Fruit fly (Drosophila melanogaster) whole organism, pupa: ENCODE results near the gene dunk.

ENCODE experiments used
- CG10348 ChIP-seq: fragments of 200-800 bp; sonication (Bioruptor generic); IDR thresholded peaks from 2 replicates; pipeline ENCODE4 v1.3.6; 2022; ENCODE audit warnings: missing biosample characterization, missing genetic modification characterization
- CG12605 ChIP-seq: fragments of 200-800 bp; sonication (Bioruptor generic); IDR thresholded peaks from 2 replicates; pipeline ENCODE4 v1.3.6; 2022; ENCODE audit warnings: missing biosample characterization, missing genetic modification characterization
- CG13204 ChIP-seq: fragments of 200-800 bp; sonication (Bioruptor generic); optimal IDR thresholded peaks from 2 replicates; lab custom pipeline; 2018; ENCODE audit warnings: missing biosample characterization, mild to moderate bottlenecking, missing genetic modification characterization, moderate library complexity
- CG14655 ChIP-seq: fragments of 200-800 bp; sonication (Bioruptor generic); optimal IDR thresholded peaks from 3 replicates; lab custom pipeline; 2017; ENCODE audit warnings: mild to moderate bottlenecking, missing biosample characterization, missing genetic modification reagents, missing genetic modification characterization
- CG15710 ChIP-seq: fragments of 200-800 bp; sonication (Bioruptor generic); optimal IDR thresholded peaks from 2 replicates; lab custom pipeline; 2018; ENCODE audit warnings: missing biosample characterization, mild to moderate bottlenecking, missing genetic modification characterization, moderate library complexity
- CG17806 ChIP-seq: fragments of 200-800 bp; sonication (Bioruptor generic); optimal IDR thresholded peaks from 2 replicates; lab custom pipeline; 2018; ENCODE audit warnings: missing biosample characterization, mild to moderate bottlenecking, missing genetic modification characterization, moderate library complexity
- CG32121 ChIP-seq: fragments of 200-800 bp; sonication (Bioruptor generic); IDR thresholded peaks from 2 replicates; pipeline ENCODE4 v1.3.6; 2022; ENCODE audit warnings: missing biosample characterization, missing genetic modification characterization
- CG34367 ChIP-seq: fragments of 200-800 bp; sonication (Bioruptor generic); optimal IDR thresholded peaks from 2 replicates; lab custom pipeline; 2018; ENCODE audit warnings: missing biosample characterization, mild to moderate bottlenecking, missing genetic modification characterization
- CG4496 ChIP-seq: fragments of 200-800 bp; sonication (Bioruptor generic); IDR thresholded peaks from 3 replicates; pipeline ENCODE4 v1.3.6; 2022; ENCODE audit warnings: missing biosample characterization, missing genetic modification characterization
- CG8159 ChIP-seq: fragments of 200-800 bp; sonication (Bioruptor generic); optimal IDR thresholded peaks from 3 replicates; lab custom pipeline; 2018; ENCODE audit warnings: missing biosample characterization, mild to moderate bottlenecking, missing genetic modification characterization, moderate library complexity
- CG8301 ChIP-seq: fragments of 200-800 bp; sonication (Bioruptor generic); optimal IDR thresholded peaks from 2 replicates; lab custom pipeline; 2018; ENCODE audit warnings: missing biosample characterization, mild to moderate bottlenecking, missing genetic modification characterization
- CG9948 ChIP-seq: fragments of 200-800 bp; sonication (Bioruptor generic); optimal IDR thresholded peaks from 2 replicates; lab custom pipeline; 2018; ENCODE audit warnings: missing biosample characterization, mild to moderate bottlenecking, missing genetic modification characterization, moderate library complexity
- D1 ChIP-seq: fragments of 200-800 bp; sonication (Bioruptor generic); optimal IDR thresholded peaks from 2 replicates; lab custom pipeline; 2018; ENCODE audit warnings: missing biosample characterization, mild to moderate bottlenecking, missing genetic modification characterization, moderate library complexity
- EcR ChIP-seq: fragments of 200-800 bp; sonication (Bioruptor generic); optimal IDR thresholded peaks from 3 replicates; lab custom pipeline; 2019; ENCODE audit warnings: missing biosample characterization, missing genetic modification characterization, mild to moderate bottlenecking, moderate library complexity, missing genetic modification reagents
- Ets98B ChIP-seq: fragments of 200-800 bp; sonication (Bioruptor generic); IDR thresholded peaks from 2 replicates; pipeline ENCODE4 v1.3.6; 2022; ENCODE audit warnings: missing biosample characterization, missing genetic modification characterization
- Pif1A ChIP-seq: fragments of 200-800 bp; sonication (Bioruptor generic); optimal IDR thresholded peaks from 3 replicates; lab custom pipeline; 2016; ENCODE audit warnings: missing biosample characterization, missing genetic modification characterization
- Pif1B ChIP-seq: fragments of 200-800 bp; sonication (Bioruptor generic); optimal IDR thresholded peaks from 3 replicates; lab custom pipeline; 2016; ENCODE audit warnings: missing biosample characterization, missing genetic modification characterization
- Snoo ChIP-seq: fragments of 200-800 bp; sonication (Bioruptor generic); optimal IDR thresholded peaks from 3 replicates; lab custom pipeline; 2017; ENCODE audit warnings: missing biosample characterization, mild to moderate bottlenecking, missing genetic modification characterization, inconsistent platforms
- fd96Ca ChIP-seq: fragments of 200-800 bp; sonication (Bioruptor generic); IDR thresholded peaks from 3 replicates; pipeline ENCODE4 v1.3.6; 2022; ENCODE audit warnings: missing biosample characterization, missing genetic modification characterization
- gl ChIP-seq: fragments of 200-800 bp; sonication (Bioruptor generic); optimal IDR thresholded peaks from 2 replicates; lab custom pipeline; 2018; ENCODE audit warnings: missing biosample characterization, mild to moderate bottlenecking, missing genetic modification characterization
- rn ChIP-seq: fragments of 200-800 bp; sonication (Bioruptor generic); IDR thresholded peaks from 2 replicates; pipeline ENCODE4 v1.3.6; 2022; ENCODE audit warnings: missing biosample characterization, missing genetic modification characterization

Gene dunk

DNA sequence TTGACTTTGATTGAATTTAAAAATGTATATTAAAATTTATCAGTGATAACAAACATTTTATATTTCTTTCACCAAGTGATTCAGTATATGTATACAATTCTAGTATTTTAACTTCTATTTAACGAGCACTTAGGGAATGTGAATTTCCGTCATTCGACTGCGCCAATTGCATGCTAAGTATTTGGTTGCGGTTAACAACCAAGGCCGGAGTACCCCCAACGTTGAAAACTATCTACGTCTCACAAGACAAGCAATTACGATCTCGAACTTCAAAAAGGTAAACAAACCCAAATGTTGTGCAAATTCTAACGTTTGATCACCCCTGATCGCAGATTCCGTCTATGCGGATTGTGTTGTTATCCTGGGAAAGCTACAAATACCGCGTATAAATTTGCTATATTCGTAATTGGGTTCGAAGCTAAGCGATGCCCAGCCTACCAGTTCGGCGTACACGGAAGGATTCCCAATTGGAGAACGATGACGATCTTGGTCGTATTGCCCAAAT lies 20.2 kb upstream of the dunk start, which contains the start of gene CG42748:
Gene CG42748, plus strand, starts transcription at position 51 of the 505 bp plus-strand sequence.
- no peak for TF ChIP-seq fd96Ca
- no peak for TF ChIP-seq Pif1B (GFP tag; lab: Kevin White, UChicago)
- TF ChIP-seq CG34367 (tag; lab: Kevin White, UChicago): no peak
- no peak; the same call in 1 of the 2 replicates for TF ChIP-seq CG32121 (GFP tag; lab: Robert Waterston, UW)
- TF ChIP-seq CG12605 (GFP tag; lab: Robert Waterston, UW): no peak
- TF ChIP-seq Pif1A (GFP tag; lab: Kevin White, UChicago): no peak
- TF ChIP-seq CG15710 (tag; lab: Kevin White, UChicago): no peak
- no peak for TF ChIP-seq rn (GFP tag; lab: Robert Waterston, UW)
- TF ChIP-seq CG4496 (GFP tag; lab: Robert Waterston, UW): no peak
- TF ChIP-seq CG10348 (GFP tag; lab: Robert Waterston, UW): no peak

DNA sequence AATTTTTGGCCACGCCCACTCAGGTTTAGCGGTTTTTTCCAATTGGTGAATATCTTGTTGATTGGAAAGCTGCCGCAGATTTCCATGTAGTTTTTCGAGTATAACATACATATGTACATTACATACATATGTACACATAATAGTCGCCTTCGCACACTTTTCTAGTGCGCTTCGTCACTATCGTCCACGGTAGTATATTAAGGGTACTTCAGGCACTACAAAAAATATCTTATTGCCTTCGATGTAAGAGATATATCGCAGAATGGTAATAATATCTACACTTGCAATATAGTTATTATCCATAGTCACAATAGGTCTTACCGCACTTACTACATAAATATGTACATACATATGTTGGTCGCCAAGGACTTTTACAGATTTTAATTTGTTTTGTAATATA lies 18.4 kb upstream of the dunk start:
- TF ChIP-seq CG15710 (tag; lab: Kevin White, UChicago): no peak
- TF ChIP-seq Pif1B (GFP tag; lab: Kevin White, UChicago): no peak
- TF ChIP-seq CG4496 (GFP tag; lab: Robert Waterston, UW): no peak
- TF ChIP-seq EcR (GFP tag; lab: Kevin White, UChicago): no peak
- no peak for TF ChIP-seq CG8301 (tag; lab: Kevin White, UChicago)
- no peak for TF ChIP-seq D1 (tag; lab: Kevin White, UChicago)
- TF ChIP-seq CG17806 (tag; lab: Kevin White, UChicago): no peak
- no peak for TF ChIP-seq Ets98B
- no peak for TF ChIP-seq CG14655 (GFP tag; lab: Kevin White, UChicago)
- no peak for TF ChIP-seq CG8159 (tag; lab: Kevin White, UChicago)
- TF ChIP-seq CG12605 (GFP tag; lab: Robert Waterston, UW): no peak
- TF ChIP-seq CG32121 (GFP tag; lab: Robert Waterston, UW): no peak
- TF ChIP-seq Pif1A (GFP tag; lab: Kevin White, UChicago): no peak
- TF ChIP-seq rn (GFP tag; lab: Robert Waterston, UW): no peak
- no peak for TF ChIP-seq Snoo (tag; lab: Kevin White, UChicago)
- no peak for TF ChIP-seq gl (tag; lab: Kevin White, UChicago)
- no peak for TF ChIP-seq CG13204
- TF ChIP-seq CG34367 (tag; lab: Kevin White, UChicago): no peak

- TF ChIP-seq CG17806 (tag; lab: Kevin White, UChicago) (no peak), Pif1B (GFP tag; lab: Kevin White, UChicago) (peak; percentile 12), EcR (GFP tag; lab: Kevin White, UChicago) (peak; percentile 57)
- TF ChIP-seq, all 21 proteins: peak for 2
These were observed 17.2 kb upstream of the dunk start for dm6 chr2L:22134091-22134730.

DNA sequence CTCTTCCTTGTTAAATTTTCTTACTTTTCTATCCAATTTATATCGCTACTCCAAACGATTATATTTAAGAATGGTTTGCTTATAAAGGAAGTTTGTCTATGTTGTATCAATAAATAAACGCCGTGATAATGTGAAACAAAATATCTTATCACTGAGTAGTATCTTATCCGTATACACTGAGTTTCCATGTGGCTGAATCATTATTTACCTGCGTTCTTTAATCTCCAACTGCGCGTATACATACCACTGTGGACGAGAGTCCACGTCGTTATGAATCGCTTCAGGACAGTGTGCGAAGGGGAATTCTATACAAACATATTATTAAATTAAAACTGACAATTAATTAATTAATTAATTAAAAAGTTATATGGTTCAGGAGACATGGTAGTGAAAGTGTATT lies 12.1 kb upstream of the dunk start:
- TF ChIP-seq D1 (tag; lab: Kevin White, UChicago): peak; percentile 15
- TF ChIP-seq CG4496 (GFP tag; lab: Robert Waterston, UW): no peak
- no peak for TF ChIP-seq CG13204
- no peak for TF ChIP-seq Pif1B (GFP tag; lab: Kevin White, UChicago)
- TF ChIP-seq CG10348 (GFP tag; lab: Robert Waterston, UW): no peak
- TF ChIP-seq Snoo (tag; lab: Kevin White, UChicago): no peak

DNA sequence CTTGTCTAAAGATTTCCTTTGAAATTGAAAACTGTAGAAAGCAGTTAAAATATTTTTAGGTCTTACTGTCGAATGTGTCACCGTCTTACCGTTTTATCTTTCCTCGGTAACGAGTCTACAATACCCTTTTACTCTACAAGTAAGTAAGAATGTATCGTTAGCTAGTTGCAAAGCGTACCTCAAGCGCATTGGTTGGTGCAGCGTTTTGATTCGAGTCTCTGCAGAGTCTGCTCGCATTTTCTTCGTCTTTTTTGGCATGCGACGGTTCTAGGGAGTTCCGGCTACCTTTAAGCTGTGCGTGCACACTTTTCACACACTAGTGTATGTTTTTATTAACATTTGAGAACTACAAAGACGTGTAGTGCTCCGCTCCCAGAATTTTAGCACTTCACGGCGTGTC lies 11.5 kb upstream of the dunk start:
- TF ChIP-seq EcR (GFP tag; lab: Kevin White, UChicago) (no peak), CG17806 (tag; lab: Kevin White, UChicago) (no peak), rn (GFP tag; lab: Robert Waterston, UW) (no peak), CG13204 (no peak), CG12605 (GFP tag; lab: Robert Waterston, UW) (no peak), CG8301 (tag; lab: Kevin White, UChicago) (no peak), CG15710 (tag; lab: Kevin White, UChicago) (no peak), Pif1A (GFP tag; lab: Kevin White, UChicago) (no peak), D1 (tag; lab: Kevin White, UChicago) (no peak), gl (tag; lab: Kevin White, UChicago) (no peak), CG14655 (GFP tag; lab: Kevin White, UChicago) (no peak), Pif1B (GFP tag; lab: Kevin White, UChicago) (no peak), CG8159 (tag; lab: Kevin White, UChicago) (no peak), CG4496 (GFP tag; lab: Robert Waterston, UW) (no peak)

DNA sequence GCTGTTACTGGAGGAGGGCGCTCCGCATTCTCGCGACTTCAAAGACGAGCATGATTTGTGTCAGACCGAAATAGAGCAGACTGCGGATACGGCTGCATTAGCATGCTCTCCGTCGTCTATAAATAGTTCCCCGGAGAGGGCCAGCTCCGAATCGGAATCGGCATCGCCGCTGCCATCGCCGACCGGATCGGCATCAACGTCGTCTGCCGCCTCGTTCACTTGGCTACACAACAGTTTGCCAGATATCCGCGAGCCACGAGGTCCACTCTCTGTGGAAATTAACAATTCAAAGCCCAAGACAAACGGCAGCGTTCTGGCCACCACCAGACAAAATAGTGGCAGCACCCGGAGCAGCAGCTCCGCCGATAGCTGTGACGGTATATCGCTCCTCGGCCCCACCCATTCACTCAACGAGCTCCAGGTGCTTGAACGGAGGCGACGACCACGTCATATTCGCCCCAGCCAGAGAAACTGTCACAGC lies 8.7 kb upstream of the dunk start:
- TF ChIP-seq CG9948 (tag; lab: Kevin White, UChicago): no peak
- no peak for TF ChIP-seq CG34367 (tag; lab: Kevin White, UChicago)
- no peak for TF ChIP-seq rn (GFP tag; lab: Robert Waterston, UW)
- TF ChIP-seq, all 21 proteins: peak for 0
